Fruit fly (Drosophila melanogaster) whole organism, wandering third instar larva: ENCODE data around the gene Pxn.

Source experiments
- CG32264 ChIP-seq: fragments of 200-800 bp; sonication (Bioruptor generic); optimal IDR thresholded peaks from 2 replicates; lab custom pipeline; 2016; ENCODE audit warnings: missing biosample characterization, missing genetic modification characterization
- CG9705 ChIP-seq: fragments of 200-800 bp; sonication (Bioruptor generic); optimal IDR thresholded peaks from 2 replicates; lab custom pipeline; 2018; ENCODE audit warnings: missing biosample characterization, mild to moderate bottlenecking, missing genetic modification characterization
- CrebA ChIP-seq: fragments of 200-800 bp; sonication (Bioruptor generic); optimal IDR thresholded peaks from 2 replicates; lab custom pipeline; 2016; ENCODE audit warnings: missing biosample characterization, mild to moderate bottlenecking, missing genetic modification characterization, borderline replicate concordance
- Dfd ChIP-seq: fragments of >200 bp; optimal IDR thresholded peaks from 2 replicates; lab custom pipeline; 2017; ENCODE audit warnings: missing biosample characterization, missing genetic modification characterization
- Dif ChIP-seq: fragments of 200-275, 200-300 bp; sonication (Bioruptor generic); optimal IDR thresholded peaks from 2 replicates; lab custom pipeline; 2018; ENCODE audit warnings: missing biosample characterization, missing genetic modification characterization; ENCODE audit not compliant: partially characterized antibody
- GATAd ChIP-seq: sonication (Bioruptor generic); optimal IDR thresholded peaks from 2 replicates; lab custom pipeline; 2016; ENCODE audit warnings: missing biosample characterization, missing genetic modification characterization
- HLH106 ChIP-seq: fragments of 200-800 bp; optimal IDR thresholded peaks from 3 replicates; lab custom pipeline; 2019; ENCODE audit warnings: missing biosample characterization, mild to moderate bottlenecking, missing genetic modification characterization, moderate library complexity
- Hnf4 ChIP-seq: fragments of 200-800 bp; sonication (Bioruptor generic); optimal IDR thresholded peaks from 2 replicates; lab custom pipeline; 2016; ENCODE audit warnings: missing biosample characterization, mild to moderate bottlenecking, missing genetic modification characterization
- Hr83 ChIP-seq: fragments of 200-300 bp; sonication (Bioruptor generic); optimal IDR thresholded peaks from 2 replicates; lab custom pipeline; 2016; ENCODE audit warnings: missing biosample characterization, mild to moderate bottlenecking, missing genetic modification characterization, moderate library complexity; ENCODE audit not compliant: poor library complexity, severe bottlenecking
- Jra ChIP-seq: sonication (Bioruptor generic); optimal IDR thresholded peaks from 2 replicates; lab custom pipeline; 2016; ENCODE audit warnings: missing biosample characterization, missing genetic modification characterization
- Myc ChIP-seq: fragments of >200 bp; optimal IDR thresholded peaks from 2 replicates; lab custom pipeline; 2017
- N ChIP-seq: fragments of >200 bp; optimal IDR thresholded peaks from 2 replicates; lab custom pipeline; 2018; ENCODE audit warnings: missing biosample characterization, missing external identifiers, missing genetic modification characterization
- OdsH ChIP-seq: fragments of 200-800 bp; sonication (Bioruptor generic); optimal IDR thresholded peaks from 2 replicates; lab custom pipeline; 2016; ENCODE audit warnings: missing biosample characterization, mild to moderate bottlenecking, missing genetic modification characterization
- Rel ChIP-seq, 2 experiments: fragments of 200-800 bp; sonication (Bioruptor generic) in 1 of 2; optimal IDR thresholded peaks; 2 replicates in 1 of 2; 3 replicates in 1 of 2; lab custom pipeline; 2016 to 2019; ENCODE audit warnings: mild to moderate bottlenecking in 2 of 2, missing biosample characterization in 2 of 2, missing genetic modification characterization in 2 of 2, moderate library complexity in 1 of 2
- Sp1 ChIP-seq: fragments of 200-800 bp; sonication (Bioruptor generic); optimal IDR thresholded peaks from 3 replicates; lab custom pipeline; 2019; ENCODE audit warnings: missing biosample characterization, mild to moderate bottlenecking, missing genetic modification characterization, moderate library complexity
- br ChIP-seq: fragments of 200-800 bp; sonication (Bioruptor generic); optimal IDR thresholded peaks from 2 replicates; lab custom pipeline; 2016; ENCODE audit warnings: missing biosample characterization, missing genetic modification characterization
- brk ChIP-seq: fragments of 200-800 bp; sonication (Bioruptor generic); optimal IDR thresholded peaks from 2 replicates; lab custom pipeline; 2016; ENCODE audit warnings: missing biosample characterization, mild to moderate bottlenecking, missing genetic modification characterization
- dl ChIP-seq, 2 experiments: fragments of 175-275, 200-275 bp in 1 of 2; fragments of 200-275 bp in 1 of 2; sonication (Bioruptor generic); optimal IDR thresholded peaks; lab custom pipeline; 2018; ENCODE audit warnings: mild to moderate bottlenecking in 2 of 2, missing biosample characterization in 2 of 2, missing genetic modification characterization in 2 of 2, moderate library complexity in 2 of 2; ENCODE audit not compliant: partially characterized antibody in 2 of 2, insufficient read depth in 1 of 2
- dmrt93B ChIP-seq: fragments of 200-800 bp; sonication (Bioruptor generic); optimal IDR thresholded peaks from 2 replicates; lab custom pipeline; 2018; ENCODE audit warnings: missing biosample characterization, mild to moderate bottlenecking, missing genetic modification characterization
- dsf ChIP-seq: sonication (Bioruptor generic); optimal IDR thresholded peaks from 2 replicates; lab custom pipeline; 2016; ENCODE audit warnings: missing biosample characterization, missing genetic modification characterization, borderline replicate concordance
- ey ChIP-seq: fragments of 200-800 bp; sonication (Bioruptor generic); optimal IDR thresholded peaks from 2 replicates; lab custom pipeline; 2016; ENCODE audit warnings: missing biosample characterization, missing genetic modification characterization
- foxo ChIP-seq, 2 experiments: fragments of 200-800 bp; sonication (Bioruptor generic); optimal IDR thresholded peaks; 2 replicates in 1 of 2; 3 replicates in 1 of 2; lab custom pipeline; 2016 to 2017; ENCODE audit warnings: missing biosample characterization in 2 of 2, missing genetic modification characterization in 2 of 2
- h ChIP-seq: fragments of 200-800 bp; sonication (Bioruptor generic); optimal IDR thresholded peaks from 3 replicates; lab custom pipeline; 2016; ENCODE audit warnings: missing biosample characterization, mild to moderate bottlenecking, missing genetic modification characterization
- lola ChIP-seq: fragments of >200 bp; optimal IDR thresholded peaks from 2 replicates; lab custom pipeline; 2017; ENCODE audit warnings: missing biosample characterization, missing genetic modification characterization
- pan ChIP-seq: fragments of >200 bp; optimal IDR thresholded peaks from 2 replicates; lab custom pipeline; 2017
- psq ChIP-seq: fragments of 200-800 bp; sonication (Bioruptor generic); optimal IDR thresholded peaks from 3 replicates; lab custom pipeline; 2017; ENCODE audit warnings: missing biosample characterization, mild to moderate bottlenecking, missing genetic modification characterization, moderate library complexity
- rgr ChIP-seq: fragments of 200-800 bp; sonication (Bioruptor generic); optimal IDR thresholded peaks from 3 replicates; lab custom pipeline; 2016; ENCODE audit warnings: missing biosample characterization, mild to moderate bottlenecking, missing genetic modification characterization
- sage ChIP-seq: fragments of 200-800 bp; sonication (Bioruptor generic); optimal IDR thresholded peaks from 2 replicates; lab custom pipeline; 2016; ENCODE audit warnings: missing biosample characterization, mild to moderate bottlenecking, missing genetic modification characterization
- sv ChIP-seq: fragments of 200-800 bp; sonication (Bioruptor generic); optimal IDR thresholded peaks from 3 replicates; lab custom pipeline; 2016; ENCODE audit warnings: missing biosample characterization, missing genetic modification characterization
- tai ChIP-seq: sonication (Bioruptor generic); optimal IDR thresholded peaks from 2 replicates; lab custom pipeline; 2016; ENCODE audit warnings: missing biosample characterization, missing genetic modification characterization
- usp ChIP-seq: fragments of >200 bp; optimal IDR thresholded peaks from 2 replicates; lab custom pipeline; 2017; ENCODE audit warnings: missing biosample characterization, missing genetic modification characterization
- woc ChIP-seq: sonication (Bioruptor generic); optimal IDR thresholded peaks from 2 replicates; lab custom pipeline; 2016; ENCODE audit warnings: missing biosample characterization, mild to moderate bottlenecking, missing genetic modification characterization

Pxn gene

DNA sequence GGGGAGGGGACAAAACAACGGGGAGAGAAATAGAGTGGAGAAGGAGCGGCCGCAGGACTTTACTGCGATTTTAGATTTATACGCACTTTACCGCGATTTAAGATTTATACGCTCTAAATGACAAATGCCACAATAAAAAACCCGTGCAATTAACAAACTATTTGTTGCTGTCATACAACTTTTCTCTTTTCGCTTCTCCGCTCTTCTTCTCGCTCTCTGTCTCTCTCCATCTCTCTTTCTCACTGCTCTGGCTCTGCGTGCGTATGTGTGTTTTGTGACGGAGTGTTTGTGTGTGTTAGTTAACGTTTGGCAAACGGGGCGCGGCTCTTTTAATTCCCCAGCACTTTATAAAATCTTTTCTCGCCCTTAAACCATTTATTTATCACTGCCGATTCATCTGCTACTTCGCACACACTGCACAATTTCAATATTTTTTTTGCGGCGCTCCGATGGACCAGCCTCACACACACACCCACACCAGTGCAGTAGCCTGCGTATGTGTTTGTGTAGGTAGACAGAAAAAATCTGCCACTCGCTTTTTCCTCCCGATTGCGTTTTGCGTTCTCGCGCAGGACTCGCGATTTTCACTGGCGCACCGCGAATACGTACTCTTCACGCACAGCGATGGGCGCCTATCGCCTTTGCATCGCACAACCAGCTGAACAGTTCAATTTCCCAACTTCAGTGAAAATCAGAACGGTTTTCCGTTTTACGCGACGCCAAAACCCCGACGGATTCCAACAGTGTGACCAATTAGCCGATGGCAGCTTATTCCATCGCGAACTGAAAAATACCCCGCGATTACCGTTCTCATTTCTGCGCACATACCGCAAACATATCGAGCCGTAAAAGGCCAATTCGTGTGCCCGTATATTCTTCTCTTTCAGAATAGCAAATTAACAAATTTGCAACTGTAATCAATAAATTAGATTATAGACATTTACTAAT is 43.8 kb downstream of the Pxn start, which contains the start of gene msn:
Gene msn, minus strand, starts transcription at position 747 of the 948 bp plus-strand sequence.
- TF ChIP-seq dl (GFP tag; optimal IDR thresholded peaks at IDR 0.05; lab: Kevin White, UChicago; ENCODE audit: insufficient read depth in 1 of 2, partially characterized antibody in 2 of 2) (peak; percentile 9 to 81), tai (GFP tag; lab: Kevin White, UChicago) (peak; percentile 17), woc (GFP tag; lab: Kevin White, UChicago) (peak; percentile 3), N (GFP tag; lab: Kevin White, UChicago) (peak; percentile 71), sv (GFP tag; lab: Kevin White, UChicago) (no peak), Jra (GFP tag; lab: Kevin White, UChicago) (peak; percentile 27), rgr (peak; percentile 14), dmrt93B (GFP tag; lab: Kevin White, UChicago) (no peak), GATAd (no peak), Sp1 (GFP tag; lab: Kevin White, UChicago) (peak; percentile 69), br (no peak), Dif (GFP tag; lab: Kevin White, UChicago) (peak; percentile 76), usp (no peak), lola (GFP tag; lab: Kevin White, UChicago) (peak; percentile 31), Myc (lab: Kevin White, UChicago) (no peak), OdsH (GFP tag; lab: Kevin White, UChicago) (no peak), Rel (GFP tag; optimal IDR thresholded peaks at IDR 0.05; lab: Kevin White, UChicago) (no peak), Rel (tag; optimal IDR thresholded peaks at IDR 0.05; lab: Kevin White, UChicago) (peak; percentile 91), psq (peak; percentile 59), pan (lab: Kevin White, UChicago) (no peak), ey (GFP tag; lab: Kevin White, UChicago) (no peak), h (peak; percentile 42), brk (GFP tag; lab: Kevin White, UChicago) (no peak), Hr83 (no peak), HLH106 (tag; lab: Kevin White, UChicago) (peak; percentile 1)
- TF ChIP-seq, all 38 proteins: peak for 13

- TF ChIP-seq CG9705, result no peak
- TF ChIP-seq Rel (GFP tag; optimal IDR thresholded peaks at IDR 0.05; lab: Kevin White, UChicago), result no peak
- TF ChIP-seq Rel (tag; optimal IDR thresholded peaks at IDR 0.05; lab: Kevin White, UChicago), result peak; percentile 74
Measured at dm6 chr3L:2584827-2585226, 45.0 kb downstream of the Pxn start.

- no peak for TF ChIP-seq dsf (GFP tag; lab: Kevin White, UChicago)
- TF ChIP-seq CG32264 (GFP tag; lab: Kevin White, UChicago), result no peak
- no peak for TF ChIP-seq lola (GFP tag; lab: Kevin White, UChicago)
- no peak for TF ChIP-seq woc (GFP tag; lab: Kevin White, UChicago)
- no peak for TF ChIP-seq Rel (GFP tag; optimal IDR thresholded peaks at IDR 0.05; lab: Kevin White, UChicago)
- TF ChIP-seq Rel (tag; optimal IDR thresholded peaks at IDR 0.05; lab: Kevin White, UChicago), result no peak
- TF ChIP-seq pan (lab: Kevin White, UChicago), result no peak
- no peak for TF ChIP-seq Jra (GFP tag; lab: Kevin White, UChicago)
- TF ChIP-seq HLH106 (tag; lab: Kevin White, UChicago), result peak; percentile 22
- TF ChIP-seq rgr, result peak; percentile 20
- TF ChIP-seq Dif (GFP tag; lab: Kevin White, UChicago), result no peak
- TF ChIP-seq ey (GFP tag; lab: Kevin White, UChicago), result peak; percentile 41
- TF ChIP-seq usp, result no peak
- TF ChIP-seq br, result peak; percentile 47
- no peak for TF ChIP-seq dmrt93B (GFP tag; lab: Kevin White, UChicago)
- no peak for TF ChIP-seq Hr83
- peak; percentile 4 for TF ChIP-seq psq
- TF ChIP-seq sage (GFP tag; lab: Kevin White, UChicago), result no peak
- TF ChIP-seq dl (GFP tag; optimal IDR thresholded peaks at IDR 0.05; lab: Kevin White, UChicago; ENCODE audit: insufficient read depth in 1 of 2, partially characterized antibody in 2 of 2), result no peak
- peak; percentile 44 for TF ChIP-seq OdsH (GFP tag; lab: Kevin White, UChicago)
- peak in 1 of 2 experiments; percentile 20 for TF ChIP-seq foxo (GFP tag; optimal IDR thresholded peaks at IDR 0.05; lab: Kevin White, UChicago)
- no peak for TF ChIP-seq CrebA (GFP tag; lab: Kevin White, UChicago)
- TF ChIP-seq sv (GFP tag; lab: Kevin White, UChicago), result peak; percentile 61
- peak; percentile 37 for TF ChIP-seq Hnf4 (GFP tag; lab: Kevin White, UChicago)
- TF ChIP-seq Dfd, result peak; percentile 29
- peak; percentile 8 for TF ChIP-seq h
Measured at dm6 chr3L:2584119-2584805, 45.6 kb downstream of the Pxn start.
